Fruit fly (Drosophila melanogaster) whole organism, embryonic: ENCODE data around the gene CG45065.
A peak's percentile ranks its signal among the peaks of the same experiment; 100 is the strongest.

Source experiments
- CG10274 ChIP-seq: fragments of 200-800 bp; sonication (Bioruptor generic); optimal IDR thresholded peaks from 3 replicates; lab custom pipeline; 2017; ENCODE audit warnings: missing biosample characterization, mild to moderate bottlenecking, missing genetic modification characterization
- CG10366 ChIP-seq: fragments of 200-800 bp; sonication (Bioruptor generic); IDR thresholded peaks from 2 replicates; pipeline ENCODE4 v1.3.6; 2022; ENCODE audit warnings: missing biosample characterization, missing genetic modification characterization
- CG11723 ChIP-seq: fragments of 200-800 bp; sonication (Bioruptor generic); optimal IDR thresholded peaks from 2 replicates; lab custom pipeline; 2017; ENCODE audit warnings: missing biosample characterization, mild to moderate bottlenecking, missing genetic modification characterization
- CG12391 ChIP-seq: fragments of 200-800 bp; sonication (Bioruptor generic); optimal IDR thresholded peaks from 3 replicates; lab custom pipeline; 2018; ENCODE audit warnings: missing biosample characterization, mild to moderate bottlenecking, missing genetic modification characterization, moderate library complexity
- CG14441 ChIP-seq: fragments of 200-800 bp; sonication (Bioruptor generic); IDR thresholded peaks from 2 replicates; pipeline ENCODE4 v1.3.6; 2022; ENCODE audit warnings: missing biosample characterization, missing genetic modification characterization
- CG14965 ChIP-seq: fragments of 200-800 bp; sonication (Bioruptor generic); optimal IDR thresholded peaks from 2 replicates; lab custom pipeline; 2016; ENCODE audit warnings: missing biosample characterization, missing genetic modification characterization, borderline replicate concordance
- CG15011 ChIP-seq: fragments of 200-800 bp; sonication (Bioruptor generic); optimal IDR thresholded peaks from 3 replicates; lab custom pipeline; 2018; ENCODE audit warnings: missing biosample characterization, mild to moderate bottlenecking, missing genetic modification characterization
- CG1792 ChIP-seq: fragments of 200-800 bp; sonication (Bioruptor generic); optimal IDR thresholded peaks from 2 replicates; lab custom pipeline; 2016; ENCODE audit warnings: missing biosample characterization, missing genetic modification characterization
- CG2199 ChIP-seq: fragments of 200-800 bp; sonication (Bioruptor generic); IDR thresholded peaks from 3 replicates; pipeline ENCODE4 v1.3.6; 2022; ENCODE audit warnings: missing biosample characterization, missing genetic modification characterization
- CG32532 ChIP-seq: fragments of 200-800 bp; sonication (Bioruptor generic); IDR thresholded peaks from 2 replicates; pipeline ENCODE4 v1.3.6; 2022; ENCODE audit warnings: missing biosample characterization, missing genetic modification characterization
- CG4707 ChIP-seq: fragments of 200-800 bp; sonication (Bioruptor generic); optimal IDR thresholded peaks from 2 replicates; lab custom pipeline; 2018; ENCODE audit warnings: missing biosample characterization, mild to moderate bottlenecking, missing genetic modification characterization, moderate library complexity
- CG4820 ChIP-seq: fragments of 200-800 bp; sonication (Bioruptor generic); optimal IDR thresholded peaks from 3 replicates; lab custom pipeline; 2016; ENCODE audit warnings: missing biosample characterization, missing genetic modification characterization
- CG5245 ChIP-seq: fragments of 200-800 bp; sonication (Bioruptor generic); optimal IDR thresholded peaks from 3 replicates; lab custom pipeline; 2016; ENCODE audit warnings: missing biosample characterization, missing genetic modification characterization
- CG5953 ChIP-seq: fragments of 200-800 bp; sonication (Bioruptor generic); IDR thresholded peaks from 2 replicates; pipeline ENCODE4 v1.3.6; 2022; ENCODE audit warnings: missing biosample characterization, missing genetic modification characterization
- CG6654 ChIP-seq: fragments of 200-800 bp; sonication (Bioruptor generic); optimal IDR thresholded peaks from 2 replicates; lab custom pipeline; 2017; ENCODE audit warnings: missing biosample characterization, mild to moderate bottlenecking, missing genetic modification characterization
- CTCF ChIP-seq: fragments of 200-800 bp; sonication (Bioruptor generic); optimal IDR thresholded peaks from 2 replicates; lab custom pipeline; 2017; ENCODE audit warnings: missing biosample characterization, mild to moderate bottlenecking, missing genetic modification characterization, moderate library complexity
- Chrac-16 ChIP-seq: fragments of 200-800 bp; sonication (Bioruptor generic); optimal IDR thresholded peaks from 3 replicates; lab custom pipeline; 2016; ENCODE audit warnings: missing biosample characterization, missing genetic modification characterization
- Dbx ChIP-seq: fragments of 200-800 bp; sonication (Bioruptor generic); IDR thresholded peaks from 3 replicates; pipeline ENCODE4 v1.3.6; 2022; ENCODE audit warnings: missing biosample characterization, missing genetic modification characterization
- Drgx ChIP-seq: fragments of 200-800 bp; sonication (Bioruptor generic); IDR thresholded peaks from 2 replicates; pipeline ENCODE4 v1.3.6; 2022; ENCODE audit warnings: missing biosample characterization, missing genetic modification characterization
- Lpt ChIP-seq: fragments of >200 bp; optimal IDR thresholded peaks from 2 replicates; lab custom pipeline; 2018; ENCODE audit warnings: missing biosample characterization, missing genetic modification characterization
- Med ChIP-seq: fragments of 200-800 bp; sonication (Bioruptor generic); peaks from one replicate; lab custom pipeline; 2016; ENCODE audit warnings: missing biosample characterization, missing genetic modification characterization, mild to moderate bottlenecking, inconsistent platforms, moderate library complexity
- Neu2 ChIP-seq: fragments of 200-800 bp; sonication (Bioruptor generic); optimal IDR thresholded peaks from 3 replicates; lab custom pipeline; 2016; ENCODE audit warnings: missing biosample characterization, missing genetic modification characterization, borderline replicate concordance
- PHDP ChIP-seq: fragments of 200-800 bp; sonication (Bioruptor generic); optimal IDR thresholded peaks from 3 replicates; lab custom pipeline; 2018; ENCODE audit warnings: missing biosample characterization, mild to moderate bottlenecking, missing genetic modification characterization, moderate library complexity
- Poxn ChIP-seq: fragments of 200-800 bp; sonication (Bioruptor generic); IDR thresholded peaks from 2 replicates; pipeline ENCODE4 v1.3.6; 2022; ENCODE audit warnings: missing biosample characterization, missing genetic modification characterization
- Rfx ChIP-seq: fragments of 200-800 bp; sonication (Bioruptor generic); IDR thresholded peaks from 2 replicates; pipeline ENCODE4 v1.3.6; 2022; ENCODE audit warnings: missing biosample characterization, missing genetic modification characterization
- Six4 ChIP-seq: fragments of 200-800 bp; sonication (Bioruptor generic); optimal IDR thresholded peaks from 2 replicates; lab custom pipeline; 2016; ENCODE audit warnings: missing biosample characterization, missing genetic modification characterization
- Taf1 ChIP-seq: fragments of 200-800 bp; sonication (Bioruptor generic); IDR thresholded peaks from 2 replicates; pipeline ENCODE4 v1.3.6; 2022; ENCODE audit warnings: missing biosample characterization, missing genetic modification characterization
- ap ChIP-seq: fragments of 200-800 bp; sonication (Bioruptor generic); IDR thresholded peaks from 2 replicates; pipeline ENCODE4 v1.3.6; 2022; ENCODE audit warnings: missing biosample characterization, missing genetic modification characterization
- ase ChIP-seq: fragments of 200-800 bp; sonication (Bioruptor generic); IDR thresholded peaks from 3 replicates; pipeline ENCODE4 v1.3.6; 2022; ENCODE audit warnings: missing biosample characterization, missing genetic modification characterization
- chinmo ChIP-seq: fragments of 200-800 bp; sonication (Bioruptor generic); IDR thresholded peaks from 4 replicates; pipeline ENCODE4 v1.3.6; 2022; ENCODE audit warnings: missing biosample characterization, missing genetic modification characterization; ENCODE audit not compliant: partially characterized antibody
- chn ChIP-seq: fragments of 200-800 bp; sonication (Bioruptor generic); optimal IDR thresholded peaks from 2 replicates; lab custom pipeline; 2016; ENCODE audit warnings: missing biosample characterization, missing genetic modification characterization
- corto ChIP-seq: fragments of 200-800 bp; sonication (Bioruptor generic); optimal IDR thresholded peaks from 2 replicates; lab custom pipeline; 2016; ENCODE audit warnings: missing biosample characterization, mild to moderate bottlenecking, missing genetic modification characterization, moderate library complexity
- crol ChIP-seq: fragments of 200-800 bp; sonication (Bioruptor generic); IDR thresholded peaks from 2 replicates; pipeline ENCODE4 v1.3.6; 2022; ENCODE audit warnings: missing biosample characterization, missing genetic modification characterization
- da ChIP-seq: fragments of 200-800 bp; sonication (Bioruptor generic); optimal IDR thresholded peaks from 2 replicates; lab custom pipeline; 2016; ENCODE audit warnings: missing biosample characterization, missing genetic modification characterization
- ftz-f1 ChIP-seq: fragments of 200-800 bp; sonication (Bioruptor generic); optimal IDR thresholded peaks from 2 replicates; lab custom pipeline; 2016; ENCODE audit warnings: missing biosample characterization, missing genetic modification characterization
- gem ChIP-seq: fragments of 200-800 bp; sonication (Bioruptor generic); optimal IDR thresholded peaks from 2 replicates; lab custom pipeline; 2019; ENCODE audit warnings: missing biosample characterization, mild to moderate bottlenecking, missing genetic modification characterization, moderate library complexity
- klu ChIP-seq: fragments of 200-800 bp; sonication (Bioruptor generic); IDR thresholded peaks from 2 replicates; pipeline ENCODE4 v1.3.6; 2022; ENCODE audit warnings: missing biosample characterization, missing genetic modification characterization
- lmd ChIP-seq: fragments of 200-800 bp; sonication (Bioruptor generic); IDR thresholded peaks from 2 replicates; pipeline ENCODE4 v1.3.6; 2022; ENCODE audit warnings: missing biosample characterization, missing genetic modification characterization
- maf-S ChIP-seq: fragments of 200-800 bp; sonication (Bioruptor generic); optimal IDR thresholded peaks from 2 replicates; lab custom pipeline; 2016; ENCODE audit warnings: missing biosample characterization, missing genetic modification characterization
- mld ChIP-seq: fragments of 200-800 bp; sonication (Bioruptor generic); IDR thresholded peaks from 3 replicates; pipeline ENCODE4 v1.3.6; 2022; ENCODE audit warnings: missing biosample characterization, missing genetic modification characterization; ENCODE audit not compliant: partially characterized antibody
- pum ChIP-seq: fragments of 200-800 bp; sonication (Bioruptor generic); optimal IDR thresholded peaks from 2 replicates; lab custom pipeline; 2016; ENCODE audit warnings: missing biosample characterization, missing genetic modification characterization
- ranshi ChIP-seq: fragments of 200-800 bp; sonication (Bioruptor generic); IDR thresholded peaks from 2 replicates; pipeline ENCODE4 v1.3.6; 2022; ENCODE audit warnings: missing biosample characterization, missing genetic modification characterization
- sd ChIP-seq: fragments of 200-800 bp; sonication (Bioruptor generic); optimal IDR thresholded peaks from 3 replicates; lab custom pipeline; 2018; ENCODE audit warnings: missing biosample characterization, mild to moderate bottlenecking, missing genetic modification characterization, moderate library complexity
- seq ChIP-seq: fragments of 200-800 bp; sonication (Bioruptor generic); IDR thresholded peaks from 2 replicates; pipeline ENCODE4 v1.3.6; 2022; ENCODE audit warnings: missing biosample characterization, missing genetic modification characterization
- sim ChIP-seq: fragments of 200-800 bp; sonication (Bioruptor generic); IDR thresholded peaks from 2 replicates; pipeline ENCODE4 v1.3.6; 2022; ENCODE audit warnings: missing biosample characterization, missing genetic modification characterization
- sqz ChIP-seq: fragments of 200-800 bp; sonication (Bioruptor generic); optimal IDR thresholded peaks from 3 replicates; lab custom pipeline; 2018; ENCODE audit warnings: missing biosample characterization, mild to moderate bottlenecking, missing genetic modification characterization
- usp ChIP-seq: fragments of >200 bp; optimal IDR thresholded peaks from 2 replicates; lab custom pipeline; 2017; ENCODE audit warnings: missing biosample characterization, missing genetic modification characterization

The CG45065 gene

dm6 chrX:14910464-14911349 lies 28.3 kb upstream of the CG45065 start, which contains the start of gene CG14406:
CG14406 (minus strand) TSS chrX:14910845.
- TF ChIP-seq CG14965 = peak; percentile 84
- 0 out of 2 replicates have a peak, but pooled peaks have one; percentile 15 for TF ChIP-seq Rfx (GFP tag; lab: Robert Waterston, UW)
- TF ChIP-seq ase (GFP tag; lab: Robert Waterston, UW) = 0 out of 3 replicates have a peak, but pooled peaks have one; percentile 15
- peak; percentile 81 for TF ChIP-seq CTCF
- 0 out of 2 replicates have a peak, but pooled peaks have one; percentile 39 for TF ChIP-seq Drgx (GFP tag; lab: Robert Waterston, UW)
- TF ChIP-seq CG5953 = 0 out of 2 replicates have a peak, but pooled peaks have one; percentile 34
- TF ChIP-seq Lpt (GFP tag; lab: Kevin White, UChicago) = peak; percentile 75
- no peak for TF ChIP-seq CG15011 (GFP tag; lab: Kevin White, UChicago)
- no peak for TF ChIP-seq Taf1
- TF ChIP-seq Med = peak; percentile 48
- no peak for TF ChIP-seq pum (GFP tag; lab: Kevin White, UChicago)
- TF ChIP-seq, all 482 proteins: peak for 8

DNA sequence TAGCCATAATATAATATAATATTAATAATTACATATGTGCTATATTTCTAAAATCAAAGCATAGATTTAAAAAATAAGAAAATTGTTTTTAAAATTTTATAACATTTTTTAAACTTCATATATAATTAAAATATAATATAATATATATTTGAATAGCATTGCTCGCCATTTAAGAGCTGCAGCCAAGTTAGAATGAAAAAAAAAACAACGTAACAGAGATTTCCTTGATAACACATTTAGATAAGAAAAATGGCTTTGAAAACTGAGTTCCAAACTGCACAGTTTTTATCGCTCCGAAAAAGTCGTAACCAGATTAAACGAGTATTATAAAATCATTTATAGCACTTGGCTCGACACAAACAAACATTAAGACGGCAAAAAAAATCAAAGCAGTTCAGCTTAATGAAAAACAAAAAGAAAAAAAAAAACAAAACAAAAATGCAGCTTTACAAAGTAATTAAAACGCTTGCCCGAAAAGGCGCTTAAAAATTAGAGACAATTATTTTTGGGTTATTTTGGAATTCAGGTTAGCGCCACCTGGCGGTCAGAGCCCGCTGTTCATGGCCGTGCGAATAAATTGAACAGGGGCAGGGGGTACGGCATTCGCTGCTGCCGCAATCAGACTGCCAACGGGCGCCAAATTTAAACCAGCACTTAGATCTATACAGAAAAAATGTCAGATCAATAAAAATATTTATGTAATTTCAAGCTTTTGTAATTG lies 27.4 kb upstream of the CG45065 start, which contains the start of gene fiz:
fiz (minus strand) TSS at position 51 of the 721 bp plus-strand sequence.
- TF ChIP-seq ap (no peak), maf-S (GFP tag; lab: Kevin White, UChicago) (no peak), CG10366 (GFP tag; lab: Robert Waterston, UW) (no peak), sim (GFP tag; lab: Robert Waterston, UW) (no peak), CG6654 (no peak), Six4 (no peak), CG4707 (no peak), usp (GFP tag; lab: Kevin White, UChicago) (no peak), lmd (no peak), sqz (GFP tag; lab: Kevin White, UChicago) (peak; percentile 24), chinmo (GFP tag; lab: Robert Waterston, UW) (0 out of 4 replicates have a peak, but pooled peaks have one; percentile 40), sd (peak; percentile 9), Chrac-16 (GFP tag; lab: Kevin White, UChicago) (no peak), seq (GFP tag; lab: Robert Waterston, UW) (no peak), crol (peak; percentile 10; the same call in 1 of the 2 replicates), CG10274 (GFP tag; lab: Kevin White, UChicago) (peak; percentile 39), mld (GFP tag; lab: Robert Waterston, UW) (no peak), corto (GFP tag; lab: Kevin White, UChicago) (no peak), CG4820 (GFP tag; lab: Kevin White, UChicago) (no peak), CG11723 (GFP tag; lab: Kevin White, UChicago) (no peak), Neu2 (GFP tag; lab: Kevin White, UChicago) (no peak), gem (peak; percentile 9), CG32532 (GFP tag; lab: Robert Waterston, UW) (peak; percentile 19; the same call in 1 of the 2 replicates), chn (no peak), CG5245 (no peak), Poxn (GFP tag; lab: Robert Waterston, UW) (no peak), da (GFP tag; lab: Kevin White, UChicago) (no peak), CG1792 (no peak), ranshi (GFP tag; lab: Robert Waterston, UW) (no peak), klu (no peak), CG14441 (GFP tag; lab: Robert Waterston, UW) (no peak), CTCF (peak; percentile 88), ftz-f1 (GFP tag; lab: Kevin White, UChicago) (peak; percentile 47), PHDP (tag; lab: Kevin White, UChicago) (no peak), Med (peak; percentile 57), CG12391 (tag; lab: Kevin White, UChicago) (no peak), Dbx (GFP tag; lab: Robert Waterston, UW) (no peak), CG2199 (GFP tag; lab: Robert Waterston, UW) (0 out of 3 replicates have a peak, but pooled peaks have one; percentile 71)
